Worm (Caenorhabditis elegans) whole organism, young adult: ENCODE results near the gene C09G1.2.

ENCODE experiments used
- B0336.3 ChIP-seq: fragments of 200-800 bp; sonication (Bioruptor generic); IDR thresholded peaks from 2 replicates; pipeline ENCODE4 v1.3.6; 2022; ENCODE audit warnings: missing genetic modification characterization, missing compliant biosample characterization
- Y56A3A.18 ChIP-seq: fragments of 200-800 bp; sonication (Bioruptor generic); IDR thresholded peaks from 2 replicates; pipeline ENCODE4 v1.3.6; 2022; ENCODE audit warnings: missing genetic modification reagents, missing genetic modification characterization, missing compliant biosample characterization
- efl-1 ChIP-seq: fragments of 150-350 bp; optimal IDR thresholded peaks from 2 replicates; lab custom pipeline; 2014; ENCODE audit warnings: missing biosample characterization, missing genetic modification reagents, missing genetic modification characterization
- egl-18 ChIP-seq: fragments of 200-800 bp; sonication (Bioruptor generic); IDR thresholded peaks from 2 replicates; pipeline ENCODE4 v1.3.6; 2022; ENCODE audit warnings: missing genetic modification reagents, missing genetic modification characterization, missing compliant biosample characterization
- egl-44 ChIP-seq: fragments of 200-800 bp; sonication (Bioruptor generic); IDR thresholded peaks from 2 replicates; pipeline ENCODE4 v1.3.6; 2022; ENCODE audit warnings: missing genetic modification reagents, missing genetic modification characterization, missing compliant biosample characterization

DNA sequence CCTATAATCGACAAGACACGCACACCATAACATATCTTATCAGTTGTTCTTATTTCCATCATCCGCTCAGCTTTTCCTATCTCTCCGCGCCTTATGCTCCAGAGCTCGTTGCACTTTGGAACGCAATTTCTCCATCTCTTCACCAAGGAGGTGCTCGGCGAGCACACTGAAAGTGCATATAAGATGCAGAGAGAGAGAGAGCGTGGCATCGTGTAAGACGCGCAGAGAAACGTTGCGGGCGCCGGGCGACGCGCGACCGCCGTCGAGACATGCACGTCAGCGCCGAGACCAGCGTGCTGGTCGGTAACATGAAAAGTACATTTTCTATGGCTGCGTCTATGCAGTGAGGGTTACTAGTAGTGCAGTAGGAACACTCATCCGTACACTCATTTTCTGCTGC, 42.0 kb upstream of the C09G1.2 start:
- TF ChIP-seq egl-44 (GFP tag; lab: Robert Waterston, UW) (no peak), efl-1 (GFP tag; lab: Kevin White, UChicago) (no peak), Y56A3A.18 (GFP tag; lab: Robert Waterston, UW) (peak; percentile 72; the same call in 1 of the 2 replicates), egl-18 (GFP tag; lab: Robert Waterston, UW) (no peak), B0336.3 (GFP tag; lab: Robert Waterston, UW) (no peak)
